Fruit fly (Drosophila melanogaster): Measurements from ENCODE around the gene CG1116.

The CG1116 gene

dm6 chr3R:5209481-5209880, 10.0 kb upstream of the CG1116 start (continued):
- no peak for TF ChIP-seq Vsx2 (GFP tag; optimal IDR thresholded peaks at IDR 0.05; ENCODE audit: partially characterized antibody)
- TF ChIP-seq Mio (GFP tag; optimal IDR thresholded peaks at IDR 0.05) = no peak
- peak; percentile 57 for TF ChIP-seq rgr (GFP tag; optimal IDR thresholded peaks at IDR 0.05)
- no peak for TF ChIP-seq usp (GFP tag; optimal IDR thresholded peaks at IDR 0.05)
- TF ChIP-seq Hr78 (GFP tag; optimal IDR thresholded peaks at IDR 0.05) = no peak
- no peak for TF ChIP-seq Rel (GFP tag; optimal IDR thresholded peaks at IDR 0.05)
- no peak for TF ChIP-seq Rel (tag; optimal IDR thresholded peaks at IDR 0.05)
- TF ChIP-seq Hr83 (GFP tag; optimal IDR thresholded peaks at IDR 0.05; ENCODE audit: poor library complexity, severe bottlenecking) = no peak
- no peak for TF ChIP-seq sv (GFP tag; optimal IDR thresholded peaks at IDR 0.05)
- TF ChIP-seq GATAd (GFP tag; optimal IDR thresholded peaks at IDR 0.05) = no peak

dm6 chr3R:5211401-5211800, 8.1 kb upstream of the CG1116 start:
- TF ChIP-seq Hr78 (GFP tag; optimal IDR thresholded peaks at IDR 0.05) (no peak), Hnf4 (GFP tag; optimal IDR thresholded peaks at IDR 0.05) (no peak), Hr83 (GFP tag; optimal IDR thresholded peaks at IDR 0.05; ENCODE audit: poor library complexity, severe bottlenecking) (no peak), h (GFP tag; optimal IDR thresholded peaks at IDR 0.05) (no peak), psq (GFP tag; optimal IDR thresholded peaks at IDR 0.05) (no peak), brk (GFP tag; optimal IDR thresholded peaks at IDR 0.05) (no peak), OdsH (GFP tag; optimal IDR thresholded peaks at IDR 0.05) (no peak), ey (GFP tag; optimal IDR thresholded peaks at IDR 0.05) (no peak), N (GFP tag; optimal IDR thresholded peaks at IDR 0.05) (no peak), pan (optimal IDR thresholded peaks at IDR 0.05) (no peak), lola (GFP tag; optimal IDR thresholded peaks at IDR 0.05) (no peak), HLH106 (tag; optimal IDR thresholded peaks at IDR 0.05) (no peak), CG9705 (GFP tag; optimal IDR thresholded peaks at IDR 0.05) (no peak), Abd-B (GFP tag; optimal IDR thresholded peaks at IDR 0.05) (no peak), CrebA (GFP tag; optimal IDR thresholded peaks at IDR 0.05; ENCODE audit: borderline replicate concordance) (no peak)

dm6 chr3R:5211901-5212758, 7.3 kb upstream of the CG1116 start:
- TF ChIP-seq brk (GFP tag; optimal IDR thresholded peaks at IDR 0.05) (no peak), Dif (GFP tag; optimal IDR thresholded peaks at IDR 0.05; ENCODE audit: partially characterized antibody) (no peak), sage (GFP tag; optimal IDR thresholded peaks at IDR 0.05) (no peak), fru (GFP tag; optimal IDR thresholded peaks at IDR 0.05) (peak; percentile 48), Sp1 (GFP tag; optimal IDR thresholded peaks at IDR 0.05) (peak; percentile 16), pan (optimal IDR thresholded peaks at IDR 0.05) (no peak), OdsH (GFP tag; optimal IDR thresholded peaks at IDR 0.05) (peak; percentile 19), N (GFP tag; optimal IDR thresholded peaks at IDR 0.05) (no peak), ey (GFP tag; optimal IDR thresholded peaks at IDR 0.05) (peak; percentile 14), h (GFP tag; optimal IDR thresholded peaks at IDR 0.05) (peak; percentile 34), sv (GFP tag; optimal IDR thresholded peaks at IDR 0.05) (peak; percentile 50), foxo (GFP tag; optimal IDR thresholded peaks at IDR 0.05) (peak in 1 of 2 experiments; percentile 66)

dm6 chr3R:5212759-5213053, 6.8 kb upstream of the CG1116 start:
- no peak for TF ChIP-seq Dfd (GFP tag; optimal IDR thresholded peaks at IDR 0.05)
- no peak for TF ChIP-seq Mio (GFP tag; optimal IDR thresholded peaks at IDR 0.05)
- TF ChIP-seq Rel (GFP tag; optimal IDR thresholded peaks at IDR 0.05) = no peak
- no peak for TF ChIP-seq Rel (tag; optimal IDR thresholded peaks at IDR 0.05)
- TF ChIP-seq h (GFP tag; optimal IDR thresholded peaks at IDR 0.05) = no peak
- no peak for TF ChIP-seq Sp1 (GFP tag; optimal IDR thresholded peaks at IDR 0.05)
- TF ChIP-seq Dif (GFP tag; optimal IDR thresholded peaks at IDR 0.05; ENCODE audit: partially characterized antibody) = no peak
- TF ChIP-seq fru (GFP tag; optimal IDR thresholded peaks at IDR 0.05) = no peak
- no peak for TF ChIP-seq brk (GFP tag; optimal IDR thresholded peaks at IDR 0.05)
- no peak for TF ChIP-seq rgr (GFP tag; optimal IDR thresholded peaks at IDR 0.05)
- no peak for TF ChIP-seq Hr78 (GFP tag; optimal IDR thresholded peaks at IDR 0.05)
- TF ChIP-seq OdsH (GFP tag; optimal IDR thresholded peaks at IDR 0.05) = no peak
- no peak for TF ChIP-seq Abd-B (GFP tag; optimal IDR thresholded peaks at IDR 0.05)
- TF ChIP-seq N (GFP tag; optimal IDR thresholded peaks at IDR 0.05) = no peak
- no peak for TF ChIP-seq dmrt93B (GFP tag; optimal IDR thresholded peaks at IDR 0.05)
- TF ChIP-seq pan (optimal IDR thresholded peaks at IDR 0.05) = no peak
- no peak for TF ChIP-seq lola (GFP tag; optimal IDR thresholded peaks at IDR 0.05)
- TF ChIP-seq ey (GFP tag; optimal IDR thresholded peaks at IDR 0.05) = no peak
- TF ChIP-seq Vsx2 (GFP tag; optimal IDR thresholded peaks at IDR 0.05; ENCODE audit: partially characterized antibody) = no peak
- no peak for TF ChIP-seq CG32264 (GFP tag; optimal IDR thresholded peaks at IDR 0.05)
